Fruit fly (Drosophila melanogaster) whole organism, wandering third instar larva: ENCODE results near the gene Dhrs4.

ENCODE experiments used
- Abd-B ChIP-seq: fragments of >200 bp; optimal IDR thresholded peaks from 2 replicates; lab custom pipeline; 2017; ENCODE audit warnings: missing biosample characterization, missing genetic modification characterization
- CG32264 ChIP-seq: fragments of 200-800 bp; sonication (Bioruptor generic); optimal IDR thresholded peaks from 2 replicates; lab custom pipeline; 2016; ENCODE audit warnings: missing biosample characterization, missing genetic modification characterization
- CG9705 ChIP-seq: fragments of 200-800 bp; sonication (Bioruptor generic); optimal IDR thresholded peaks from 2 replicates; lab custom pipeline; 2018; ENCODE audit warnings: missing biosample characterization, mild to moderate bottlenecking, missing genetic modification characterization
- CrebA ChIP-seq: fragments of 200-800 bp; sonication (Bioruptor generic); optimal IDR thresholded peaks from 2 replicates; lab custom pipeline; 2016; ENCODE audit warnings: missing biosample characterization, mild to moderate bottlenecking, missing genetic modification characterization, borderline replicate concordance
- Dfd ChIP-seq: fragments of >200 bp; optimal IDR thresholded peaks from 2 replicates; lab custom pipeline; 2017; ENCODE audit warnings: missing biosample characterization, missing genetic modification characterization
- Dif ChIP-seq: fragments of 200-275, 200-300 bp; sonication (Bioruptor generic); optimal IDR thresholded peaks from 2 replicates; lab custom pipeline; 2018; ENCODE audit warnings: missing biosample characterization, missing genetic modification characterization; ENCODE audit not compliant: partially characterized antibody
- GATAd ChIP-seq: sonication (Bioruptor generic); optimal IDR thresholded peaks from 2 replicates; lab custom pipeline; 2016; ENCODE audit warnings: missing biosample characterization, missing genetic modification characterization
- HLH106 ChIP-seq: fragments of 200-800 bp; optimal IDR thresholded peaks from 3 replicates; lab custom pipeline; 2019; ENCODE audit warnings: missing biosample characterization, mild to moderate bottlenecking, missing genetic modification characterization, moderate library complexity
- Hnf4 ChIP-seq: fragments of 200-800 bp; sonication (Bioruptor generic); optimal IDR thresholded peaks from 2 replicates; lab custom pipeline; 2016; ENCODE audit warnings: missing biosample characterization, mild to moderate bottlenecking, missing genetic modification characterization
- Hr83 ChIP-seq: fragments of 200-300 bp; sonication (Bioruptor generic); optimal IDR thresholded peaks from 2 replicates; lab custom pipeline; 2016; ENCODE audit warnings: missing biosample characterization, mild to moderate bottlenecking, missing genetic modification characterization, moderate library complexity; ENCODE audit not compliant: poor library complexity, severe bottlenecking
- Jra ChIP-seq: sonication (Bioruptor generic); optimal IDR thresholded peaks from 2 replicates; lab custom pipeline; 2016; ENCODE audit warnings: missing biosample characterization, missing genetic modification characterization
- Mio ChIP-seq: sonication (Bioruptor generic); optimal IDR thresholded peaks from 2 replicates; lab custom pipeline; 2016; ENCODE audit warnings: missing biosample characterization, missing genetic modification characterization
- Myc ChIP-seq: fragments of >200 bp; optimal IDR thresholded peaks from 2 replicates; lab custom pipeline; 2017
- N ChIP-seq: fragments of >200 bp; optimal IDR thresholded peaks from 2 replicates; lab custom pipeline; 2018; ENCODE audit warnings: missing biosample characterization, missing external identifiers, missing genetic modification characterization
- OdsH ChIP-seq: fragments of 200-800 bp; sonication (Bioruptor generic); optimal IDR thresholded peaks from 2 replicates; lab custom pipeline; 2016; ENCODE audit warnings: missing biosample characterization, mild to moderate bottlenecking, missing genetic modification characterization
- Rel ChIP-seq, 2 experiments: fragments of 200-800 bp; sonication (Bioruptor generic) in 1 of 2; optimal IDR thresholded peaks; 2 replicates in 1 of 2; 3 replicates in 1 of 2; lab custom pipeline; 2016 to 2019; ENCODE audit warnings: mild to moderate bottlenecking in 2 of 2, missing biosample characterization in 2 of 2, missing genetic modification characterization in 2 of 2, moderate library complexity in 1 of 2
- Sp1 ChIP-seq: fragments of 200-800 bp; sonication (Bioruptor generic); optimal IDR thresholded peaks from 3 replicates; lab custom pipeline; 2019; ENCODE audit warnings: missing biosample characterization, mild to moderate bottlenecking, missing genetic modification characterization, moderate library complexity
- Vsx2 ChIP-seq: fragments of 200-300, 225-300 bp; sonication (Bioruptor generic); optimal IDR thresholded peaks from 2 replicates; lab custom pipeline; 2018; ENCODE audit warnings: missing biosample characterization, missing genetic modification characterization; ENCODE audit not compliant: partially characterized antibody
- br ChIP-seq: fragments of 200-800 bp; sonication (Bioruptor generic); optimal IDR thresholded peaks from 2 replicates; lab custom pipeline; 2016; ENCODE audit warnings: missing biosample characterization, missing genetic modification characterization
- dl ChIP-seq, 2 experiments: fragments of 175-275, 200-275 bp in 1 of 2; fragments of 200-275 bp in 1 of 2; sonication (Bioruptor generic); optimal IDR thresholded peaks; lab custom pipeline; 2018; ENCODE audit warnings: mild to moderate bottlenecking in 2 of 2, missing biosample characterization in 2 of 2, missing genetic modification characterization in 2 of 2, moderate library complexity in 2 of 2; ENCODE audit not compliant: partially characterized antibody in 2 of 2, insufficient read depth in 1 of 2
- dmrt93B ChIP-seq: fragments of 200-800 bp; sonication (Bioruptor generic); optimal IDR thresholded peaks from 2 replicates; lab custom pipeline; 2018; ENCODE audit warnings: missing biosample characterization, mild to moderate bottlenecking, missing genetic modification characterization
- dsf ChIP-seq: sonication (Bioruptor generic); optimal IDR thresholded peaks from 2 replicates; lab custom pipeline; 2016; ENCODE audit warnings: missing biosample characterization, missing genetic modification characterization, borderline replicate concordance
- ey ChIP-seq: fragments of 200-800 bp; sonication (Bioruptor generic); optimal IDR thresholded peaks from 2 replicates; lab custom pipeline; 2016; ENCODE audit warnings: missing biosample characterization, missing genetic modification characterization
- foxo ChIP-seq, 2 experiments: fragments of 200-800 bp; sonication (Bioruptor generic); optimal IDR thresholded peaks; 2 replicates in 1 of 2; 3 replicates in 1 of 2; lab custom pipeline; 2016 to 2017; ENCODE audit warnings: missing biosample characterization in 2 of 2, missing genetic modification characterization in 2 of 2
- fru ChIP-seq: fragments of 200-800 bp; sonication (Bioruptor generic); optimal IDR thresholded peaks from 3 replicates; lab custom pipeline; 2016; ENCODE audit warnings: missing biosample characterization, mild to moderate bottlenecking, missing genetic modification characterization
- h ChIP-seq: fragments of 200-800 bp; sonication (Bioruptor generic); optimal IDR thresholded peaks from 3 replicates; lab custom pipeline; 2016; ENCODE audit warnings: missing biosample characterization, mild to moderate bottlenecking, missing genetic modification characterization
- psq ChIP-seq: fragments of 200-800 bp; sonication (Bioruptor generic); optimal IDR thresholded peaks from 3 replicates; lab custom pipeline; 2017; ENCODE audit warnings: missing biosample characterization, mild to moderate bottlenecking, missing genetic modification characterization, moderate library complexity
- rgr ChIP-seq: fragments of 200-800 bp; sonication (Bioruptor generic); optimal IDR thresholded peaks from 3 replicates; lab custom pipeline; 2016; ENCODE audit warnings: missing biosample characterization, mild to moderate bottlenecking, missing genetic modification characterization
- sage ChIP-seq: fragments of 200-800 bp; sonication (Bioruptor generic); optimal IDR thresholded peaks from 2 replicates; lab custom pipeline; 2016; ENCODE audit warnings: missing biosample characterization, mild to moderate bottlenecking, missing genetic modification characterization
- sv ChIP-seq: fragments of 200-800 bp; sonication (Bioruptor generic); optimal IDR thresholded peaks from 3 replicates; lab custom pipeline; 2016; ENCODE audit warnings: missing biosample characterization, missing genetic modification characterization
- tai ChIP-seq: sonication (Bioruptor generic); optimal IDR thresholded peaks from 2 replicates; lab custom pipeline; 2016; ENCODE audit warnings: missing biosample characterization, missing genetic modification characterization
- usp ChIP-seq: fragments of >200 bp; optimal IDR thresholded peaks from 2 replicates; lab custom pipeline; 2017; ENCODE audit warnings: missing biosample characterization, missing genetic modification characterization
- woc ChIP-seq: sonication (Bioruptor generic); optimal IDR thresholded peaks from 2 replicates; lab custom pipeline; 2016; ENCODE audit warnings: missing biosample characterization, mild to moderate bottlenecking, missing genetic modification characterization

Dhrs4 gene

dm6 chr3L:5176071-5176470 is 34.6 kb upstream of the Dhrs4 start:
- TF ChIP-seq Abd-B (GFP tag; lab: Kevin White, UChicago) (no peak), CrebA (no peak), usp (GFP tag; lab: Kevin White, UChicago) (no peak), h (no peak)
- TF ChIP-seq, all 38 proteins: peak for 0

dm6 chr3L:5172470-5172869 is 31.0 kb upstream of the Dhrs4 start:
- TF ChIP-seq Dif (GFP tag; lab: Kevin White, UChicago) (no peak), rgr (GFP tag; lab: Kevin White, UChicago) (no peak), Myc (no peak), Jra (no peak), usp (GFP tag; lab: Kevin White, UChicago) (no peak), Vsx2 (GFP tag; lab: Kevin White, UChicago) (no peak), br (GFP tag; lab: Kevin White, UChicago) (no peak), dsf (GFP tag; lab: Kevin White, UChicago) (no peak), dmrt93B (GFP tag; lab: Kevin White, UChicago) (no peak), Rel (GFP tag; optimal IDR thresholded peaks at IDR 0.05; lab: Kevin White, UChicago) (no peak), Rel (tag; optimal IDR thresholded peaks at IDR 0.05; lab: Kevin White, UChicago) (no peak), GATAd (GFP tag; lab: Kevin White, UChicago) (no peak), Hr83 (GFP tag; lab: Kevin White, UChicago) (no peak), fru (GFP tag; lab: Kevin White, UChicago) (no peak), tai (no peak), CG32264 (GFP tag; lab: Kevin White, UChicago) (no peak), psq (GFP tag; lab: Kevin White, UChicago) (no peak), Dfd (no peak), CG9705 (GFP tag; lab: Kevin White, UChicago) (no peak)

dm6 chr3L:5154917-5155613 is 13.6 kb upstream of the Dhrs4 start:
- no peak for TF ChIP-seq Dfd
- peak in 1 of 2 experiments; percentile 80 for TF ChIP-seq foxo (GFP tag; optimal IDR thresholded peaks at IDR 0.05; lab: Kevin White, UChicago)
- TF ChIP-seq br (GFP tag; lab: Kevin White, UChicago) = peak; percentile 66
- TF ChIP-seq HLH106 (tag; lab: Kevin White, UChicago) = no peak
- TF ChIP-seq woc (GFP tag; lab: Kevin White, UChicago) = peak; percentile 56
- peak; percentile 79 for TF ChIP-seq ey (GFP tag; lab: Kevin White, UChicago)
- TF ChIP-seq fru (GFP tag; lab: Kevin White, UChicago) = peak; percentile 77
- no peak for TF ChIP-seq Myc
- TF ChIP-seq dl (GFP tag; optimal IDR thresholded peaks at IDR 0.05; lab: Kevin White, UChicago; ENCODE audit: insufficient read depth in 1 of 2, partially characterized antibody in 2 of 2) = no peak
- peak; percentile 2 for TF ChIP-seq CG9705 (GFP tag; lab: Kevin White, UChicago)
- TF ChIP-seq Abd-B (GFP tag; lab: Kevin White, UChicago) = no peak
- TF ChIP-seq Mio (GFP tag; lab: Kevin White, UChicago) = no peak
- no peak for TF ChIP-seq Jra
- TF ChIP-seq Dif (GFP tag; lab: Kevin White, UChicago) = no peak
- TF ChIP-seq Sp1 = peak; percentile 58
- no peak for TF ChIP-seq Hr83 (GFP tag; lab: Kevin White, UChicago)
- no peak for TF ChIP-seq dmrt93B (GFP tag; lab: Kevin White, UChicago)
- TF ChIP-seq psq (GFP tag; lab: Kevin White, UChicago) = peak; percentile 56
- TF ChIP-seq sv (GFP tag; lab: Kevin White, UChicago) = peak; percentile 74
- peak; percentile 79 for TF ChIP-seq h
- TF ChIP-seq OdsH (GFP tag; lab: Kevin White, UChicago) = peak; percentile 68
- TF ChIP-seq rgr (GFP tag; lab: Kevin White, UChicago) = peak; percentile 72
- TF ChIP-seq Hnf4 (GFP tag; lab: Kevin White, UChicago) = no peak

- TF ChIP-seq Mio (GFP tag; lab: Kevin White, UChicago) = no peak
- TF ChIP-seq Sp1 = peak; percentile 48
- peak; percentile 7 for TF ChIP-seq sv (GFP tag; lab: Kevin White, UChicago)
- peak; percentile 100 for TF ChIP-seq Myc
- TF ChIP-seq dsf (GFP tag; lab: Kevin White, UChicago) = no peak
- TF ChIP-seq CG9705 (GFP tag; lab: Kevin White, UChicago) = peak; percentile 13
- TF ChIP-seq OdsH (GFP tag; lab: Kevin White, UChicago) = peak; percentile 32
- TF ChIP-seq Rel (GFP tag; optimal IDR thresholded peaks at IDR 0.05; lab: Kevin White, UChicago) = no peak
- TF ChIP-seq Rel (tag; optimal IDR thresholded peaks at IDR 0.05; lab: Kevin White, UChicago) = peak; percentile 6
- no peak for TF ChIP-seq Jra
- TF ChIP-seq HLH106 (tag; lab: Kevin White, UChicago) = peak; percentile 43
- TF ChIP-seq N (GFP tag; lab: Kevin White, UChicago) = no peak
- TF ChIP-seq dl (GFP tag; optimal IDR thresholded peaks at IDR 0.05; lab: Kevin White, UChicago; ENCODE audit: insufficient read depth in 1 of 2, partially characterized antibody in 2 of 2) = no peak
- TF ChIP-seq tai = no peak
- TF ChIP-seq Dif (GFP tag; lab: Kevin White, UChicago) = peak; percentile 39
- TF ChIP-seq ey (GFP tag; lab: Kevin White, UChicago) = peak; percentile 36
- TF ChIP-seq sage (GFP tag; lab: Kevin White, UChicago) = no peak
- TF ChIP-seq psq (GFP tag; lab: Kevin White, UChicago) = peak; percentile 1
- TF ChIP-seq CrebA = no peak
Observed at dm6 chr3L:5152354-5152806, 10.9 kb upstream of the Dhrs4 start, which contains the start of the genes Gen and Srp54k. Gene Gen (minus strand): TSS chr3L:5152376. Gene Srp54k (plus strand): TSS chr3L:5152678.
